Fruit fly (Drosophila melanogaster) S2 (cell line): ENCODE measurements around the gene Drp1.

Experiments used
- CG8478 ChIP-seq: fragments of >200 bp; optimal IDR thresholded peaks from 2 replicates; lab custom pipeline; 2018
- CTCF ChIP-seq, 2 experiments: fragments of >200 bp; optimal IDR thresholded peaks; 2 replicates each; lab custom pipeline; 2018

- TF ChIP-seq CG8478 (lab: Kevin White, UChicago): no peak
- no peak for TF ChIP-seq CTCF (optimal IDR thresholded peaks at IDR 0.05; lab: Kevin White, UChicago)
Observed at dm6 chr2L:2572937-2573336, 12.3 kb downstream of the Drp1 start, which contains the start of gene Cyp309a2.
